Worm (Caenorhabditis elegans) whole organism, young adult: Measurements from ENCODE around the gene doxa-1.

Experiments used
- B0019.2 ChIP-seq: fragments of 200-800 bp; sonication (Bioruptor generic); conservative IDR thresholded peaks from 2 replicates; pipeline ENCODE4 v1.3.6; 2022; ENCODE audit warnings: missing genetic modification reagents, missing genetic modification characterization, missing compliant biosample characterization
- B0035.1 ChIP-seq: sonication (generic microtip); optimal IDR thresholded peaks from 2 replicates; lab custom pipeline; 2016; ENCODE audit warnings: missing genetic modification characterization, mild to moderate bottlenecking, missing compliant biosample characterization, missing genotype, missing genetic modification reagents
- B0336.3 ChIP-seq: fragments of 200-800 bp; sonication (Bioruptor generic); IDR thresholded peaks from 2 replicates; pipeline ENCODE4 v1.3.6; 2022; ENCODE audit warnings: missing genetic modification characterization, missing compliant biosample characterization
- C06A6.2 ChIP-seq: fragments of 200-800 bp; sonication (Bioruptor generic); conservative IDR thresholded peaks from 2 replicates; pipeline ENCODE4 v1.3.6; 2022; ENCODE audit warnings: missing genetic modification characterization, missing compliant biosample characterization
- D2030.7 ChIP-seq: fragments of 200-800 bp; sonication (Bioruptor generic); IDR thresholded peaks from 2 replicates; pipeline ENCODE4 v1.3.6; 2022; ENCODE audit warnings: missing genetic modification reagents, missing genetic modification characterization, missing compliant biosample characterization
- F37B4.10 ChIP-seq: fragments of 200-800 bp; sonication (Bioruptor generic); IDR thresholded peaks from 2 replicates; pipeline ENCODE4 v1.3.6; 2022; ENCODE audit warnings: missing genetic modification characterization, missing compliant biosample characterization
- F57A8.1 ChIP-seq: fragments of 200-800 bp; sonication (Bioruptor generic); optimal IDR thresholded peaks from 2 replicates; lab custom pipeline; 2018; ENCODE audit warnings: mild to moderate bottlenecking, missing genetic modification characterization, moderate library complexity, missing compliant biosample characterization
- Y53G8AR.9 ChIP-seq: fragments of 200-800 bp; sonication (Bioruptor generic); conservative IDR thresholded peaks from 2 replicates; pipeline ENCODE4 v1.3.6; 2022; ENCODE audit warnings: missing genetic modification reagents, missing genetic modification characterization, missing compliant biosample characterization
- Y95B8A.8 ChIP-seq: fragments of 200-800 bp; sonication (Bioruptor generic); IDR thresholded peaks from 2 replicates; pipeline ENCODE4 v1.3.6; 2022; ENCODE audit warnings: missing genetic modification reagents, missing genetic modification characterization, missing compliant biosample characterization
- ZK185.1 ChIP-seq: sonication (generic microtip); optimal IDR thresholded peaks from 2 replicates; lab custom pipeline; 2016; ENCODE audit warnings: mild to moderate bottlenecking, missing genetic modification characterization, missing compliant biosample characterization; ENCODE audit not compliant: poor library complexity, severe bottlenecking
- attf-3 ChIP-seq: fragments of 200-800 bp; sonication (Bioruptor generic); conservative IDR thresholded peaks from 2 replicates; pipeline ENCODE4 v1.3.6; 2022; ENCODE audit warnings: missing genetic modification reagents, missing genetic modification characterization, missing compliant biosample characterization
- bed-2 ChIP-seq: fragments of 200-800 bp; sonication (Bioruptor generic); IDR thresholded peaks from 2 replicates; pipeline ENCODE4 v1.3.6; 2022; ENCODE audit warnings: missing genetic modification reagents, missing genetic modification characterization, missing compliant biosample characterization
- cebp-2 ChIP-seq: fragments of 200-800 bp; sonication (Bioruptor generic); IDR thresholded peaks from 2 replicates; pipeline ENCODE4 v1.3.6; 2022; ENCODE audit warnings: missing genetic modification characterization, missing compliant biosample characterization
- ceh-58 ChIP-seq: fragments of 200-800 bp; sonication (Bioruptor generic); IDR thresholded peaks from 2 replicates; pipeline ENCODE4 v1.3.6; 2022; ENCODE audit warnings: missing genetic modification characterization, missing compliant biosample characterization
- ceh-91 ChIP-seq: fragments of 200-800 bp; sonication (Bioruptor generic); IDR thresholded peaks from 2 replicates; pipeline ENCODE4 v1.3.6; 2022; ENCODE audit warnings: missing genetic modification reagents, missing genetic modification characterization, missing compliant biosample characterization
- die-1 ChIP-seq: sonication (generic microtip); optimal IDR thresholded peaks from 2 replicates; lab custom pipeline; 2016; ENCODE audit warnings: missing genotype, mild to moderate bottlenecking, missing genetic modification characterization, missing compliant biosample characterization
- dox-1 ChIP-seq: fragments of 200-800 bp; sonication (Bioruptor generic); IDR thresholded peaks from 2 replicates; pipeline ENCODE4 v1.3.6; 2022; ENCODE audit warnings: missing genetic modification reagents, missing genetic modification characterization, missing compliant biosample characterization
- dpl-1 ChIP-seq: fragments of 150-350 bp; optimal IDR thresholded peaks from 2 replicates; lab custom pipeline; 2014; ENCODE audit warnings: missing biosample characterization, missing genetic modification reagents, missing genetic modification characterization
- efl-1 ChIP-seq: fragments of 150-350 bp; optimal IDR thresholded peaks from 2 replicates; lab custom pipeline; 2014; ENCODE audit warnings: missing biosample characterization, missing genetic modification reagents, missing genetic modification characterization
- egl-18 ChIP-seq: fragments of 200-800 bp; sonication (Bioruptor generic); IDR thresholded peaks from 2 replicates; pipeline ENCODE4 v1.3.6; 2022; ENCODE audit warnings: missing genetic modification reagents, missing genetic modification characterization, missing compliant biosample characterization
- egrh-3 ChIP-seq: fragments of 200-800 bp; sonication (Bioruptor generic); IDR thresholded peaks from 2 replicates; pipeline ENCODE4 v1.3.6; 2022; ENCODE audit warnings: missing genetic modification reagents, missing genetic modification characterization, missing compliant biosample characterization
- fkh-3 ChIP-seq: sonication (generic microtip); optimal IDR thresholded peaks from 2 replicates; lab custom pipeline; 2016; ENCODE audit warnings: mild to moderate bottlenecking, missing genetic modification characterization, missing compliant biosample characterization
- him-1 ChIP-seq: sonication (generic microtip); optimal IDR thresholded peaks from 2 replicates; lab custom pipeline; 2016; ENCODE audit warnings: missing genotype, missing genetic modification reagents, missing genetic modification characterization, missing compliant biosample characterization
- hlh-26 ChIP-seq: fragments of 200-800 bp; sonication (Bioruptor generic); conservative IDR thresholded peaks from 2 replicates; pipeline ENCODE4 v1.3.6; 2022; ENCODE audit warnings: missing genetic modification reagents, missing genetic modification characterization, missing compliant biosample characterization
- let-526 ChIP-seq: fragments of 200-800 bp; sonication (Bioruptor generic); IDR thresholded peaks from 2 replicates; pipeline ENCODE4 v1.3.6; 2022; ENCODE audit warnings: missing genetic modification reagents, missing genetic modification characterization, missing compliant biosample characterization
- let-607 ChIP-seq, 2 experiments: fragments of 200-800 bp in 1 of 2; sonication (Bioruptor generic) in 1 of 2; sonication (generic microtip) in 1 of 2; optimal IDR thresholded peaks; 2 replicates each; lab custom pipeline; 2016 to 2018; ENCODE audit warnings: mild to moderate bottlenecking in 2 of 2, missing compliant biosample characterization in 2 of 2, missing genetic modification characterization in 2 of 2, moderate library complexity in 2 of 2, missing genotype in 1 of 2
- lin-35 ChIP-seq, 3 experiments: fragments of 150-350 bp in 2 of 3; sonication (generic microtip) in 1 of 3; optimal IDR thresholded peaks; 2 replicates each; lab custom pipeline; 2014 to 2018; ENCODE audit warnings: missing biosample characterization in 3 of 3, missing genetic modification characterization in 3 of 3, missing genetic modification reagents in 3 of 3
- lir-1 ChIP-seq: fragments of 200-800 bp; sonication (Bioruptor generic); conservative IDR thresholded peaks from 2 replicates; pipeline ENCODE4 v1.3.6; 2022; ENCODE audit warnings: missing genetic modification reagents, missing genetic modification characterization, missing compliant biosample characterization
- lsl-1 ChIP-seq: fragments of 200-800 bp; sonication (Bioruptor generic); optimal IDR thresholded peaks from 2 replicates; lab custom pipeline; 2018; ENCODE audit warnings: mild to moderate bottlenecking, missing genetic modification characterization, moderate library complexity, missing compliant biosample characterization
- madf-3 ChIP-seq: fragments of 200-800 bp; sonication (Bioruptor generic); IDR thresholded peaks from 2 replicates; pipeline ENCODE4 v1.3.6; 2022; ENCODE audit warnings: missing genetic modification reagents, missing genetic modification characterization, missing compliant biosample characterization
- mcd-1 ChIP-seq: fragments of 200-800 bp; sonication (Bioruptor generic); IDR thresholded peaks from 2 replicates; pipeline ENCODE4 v1.3.6; 2022; ENCODE audit warnings: missing genetic modification reagents, missing genetic modification characterization, missing compliant biosample characterization
- mel-28 ChIP-seq: sonication (generic microtip); optimal IDR thresholded peaks from 2 replicates; lab custom pipeline; 2016; ENCODE audit warnings: borderline replicate concordance, mild to moderate bottlenecking, missing genetic modification characterization, missing compliant biosample characterization
- mes-4 ChIP-seq: sonication (generic microtip); optimal IDR thresholded peaks from 2 replicates; lab custom pipeline; 2016; ENCODE audit warnings: missing genotype, missing genetic modification characterization, missing compliant biosample characterization
- nfya-2 ChIP-seq: fragments of 200-800 bp; sonication (Bioruptor generic); IDR thresholded peaks from 2 replicates; pipeline ENCODE4 v1.3.6; 2022; ENCODE audit warnings: missing genetic modification reagents, missing genetic modification characterization, missing compliant biosample characterization
- nhr-27 ChIP-seq: fragments of 200-800 bp; sonication (Bioruptor generic); optimal IDR thresholded peaks from 2 replicates; lab custom pipeline; 2018; ENCODE audit warnings: mild to moderate bottlenecking, missing genetic modification characterization, moderate library complexity, missing compliant biosample characterization
- pha-4 ChIP-seq: fragments of 150-350 bp; sonication (generic microtip); optimal IDR thresholded peaks from 2 replicates; lab custom pipeline; 2014; ENCODE audit warnings: missing biosample characterization, missing genetic modification reagents, missing genetic modification characterization
- rpc-1 ChIP-seq, 2 experiments: fragments of 150-350 bp in 1 of 2; sonication (generic microtip) in 1 of 2; optimal IDR thresholded peaks; 2 replicates each; lab custom pipeline; 2014 to 2018; ENCODE audit warnings: missing biosample characterization in 1 of 2, missing genetic modification characterization in 1 of 2, missing genetic modification reagents in 1 of 2, missing genotype in 1 of 2
- somi-1 ChIP-seq: fragments of 200-800 bp; sonication (Bioruptor generic); optimal IDR thresholded peaks from 2 replicates; lab custom pipeline; 2018; ENCODE audit warnings: mild to moderate bottlenecking, missing genetic modification characterization, missing compliant biosample characterization
- sptf-2 ChIP-seq: fragments of 200-800 bp; sonication (Bioruptor generic); optimal IDR thresholded peaks from 2 replicates; lab custom pipeline; 2018; ENCODE audit warnings: mild to moderate bottlenecking, missing genetic modification characterization, missing compliant biosample characterization
- tlf-1 ChIP-seq: fragments of 200-800 bp; sonication (Bioruptor generic); optimal IDR thresholded peaks from 2 replicates; lab custom pipeline; 2018; ENCODE audit warnings: mild to moderate bottlenecking, missing genetic modification characterization, missing compliant biosample characterization
- xnd-1 ChIP-seq: sonication (generic microtip); optimal IDR thresholded peaks from 2 replicates; lab custom pipeline; 2016; ENCODE audit warnings: missing genotype, missing genetic modification reagents, missing genetic modification characterization, missing compliant biosample characterization
- ztf-3 ChIP-seq: fragments of 200-800 bp; sonication (Bioruptor generic); optimal IDR thresholded peaks from 2 replicates; lab custom pipeline; 2018; ENCODE audit warnings: mild to moderate bottlenecking, missing genetic modification characterization, missing compliant biosample characterization
- ztf-6 ChIP-seq: fragments of 200-800 bp; sonication (Bioruptor generic); IDR thresholded peaks from 2 replicates; pipeline ENCODE4 v1.3.6; 2022; ENCODE audit warnings: missing genetic modification reagents, missing genetic modification characterization, missing compliant biosample characterization

Gene doxa-1

ce11 chrIII:8621982-8622381 lies 41.1 kb downstream of the doxa-1 start:
- TF ChIP-seq egrh-3 (no peak), fkh-3 (no peak), C06A6.2 (no peak), ceh-58 (GFP tag; lab: Robert Waterston, UW) (no peak), ceh-91 (no peak), sptf-2 (GFP tag; lab: Kevin White, UChicago) (no peak), efl-1 (GFP tag; lab: Kevin White, UChicago) (no peak), Y95B8A.8 (no peak), xnd-1 (tag; lab: Kevin White, UChicago) (no peak), B0019.2 (no peak), mel-28 (no peak)

- TF ChIP-seq ztf-3 (GFP tag; lab: Kevin White, UChicago) (no peak), nhr-27 (tag; lab: Kevin White, UChicago) (no peak), nfya-2 (GFP tag; lab: Robert Waterston, UW) (no peak), C06A6.2 (no peak), efl-1 (GFP tag; lab: Kevin White, UChicago) (no peak), let-607 (tag; optimal IDR thresholded peaks at IDR 0.05; lab: Kevin White, UChicago) (no peak), tlf-1 (GFP tag; lab: Kevin White, UChicago) (no peak), cebp-2 (GFP tag; lab: Robert Waterston, UW) (no peak), ZK185.1 (tag; lab: Kevin White, UChicago) (no peak), ztf-6 (GFP tag; lab: Robert Waterston, UW) (no peak), F57A8.1 (GFP tag; lab: Kevin White, UChicago) (no peak), dox-1 (GFP tag; lab: Robert Waterston, UW) (no peak), madf-3 (GFP tag; lab: Robert Waterston, UW) (no peak), F37B4.10 (no peak), him-1 (tag; lab: Kevin White, UChicago) (no peak), Y53G8AR.9 (no peak), let-526 (GFP tag; lab: Robert Waterston, UW) (no peak), die-1 (tag; lab: Kevin White, UChicago) (no peak), rpc-1 (optimal IDR thresholded peaks at IDR 0.05; lab: Kevin White, UChicago) (no peak), rpc-1 (tag; optimal IDR thresholded peaks at IDR 0.05; lab: Kevin White, UChicago) (no peak)
Observed at ce11 chrIII:8622435-8622834, 41.5 kb downstream of the doxa-1 start, which contains the start of gene ceh-16. ceh-16 (plus strand) TSS chrIII:8622735.

- no peak for TF ChIP-seq pha-4 (tag; lab: Kevin White, UChicago)
- no peak for TF ChIP-seq him-1 (tag; lab: Kevin White, UChicago)
- no peak for TF ChIP-seq mes-4
- TF ChIP-seq lir-1 (GFP tag; lab: Robert Waterston, UW) = no peak
- TF ChIP-seq egl-18 (GFP tag; lab: Robert Waterston, UW) = no peak
Observed at ce11 chrIII:8625125-8625524, 44.2 kb downstream of the doxa-1 start.

ce11 chrIII:8628405-8628982 lies 47.6 kb downstream of the doxa-1 start, which contains the start of the genes polk-1 and gpr-1:
polk-1 (minus strand) TSS chrIII:8628590.
gpr-1 (plus strand) TSS chrIII:8628932.
- TF ChIP-seq mes-4 = no peak
- TF ChIP-seq hlh-26 (GFP tag; lab: Robert Waterston, UW) = no peak
- TF ChIP-seq ztf-6 (GFP tag; lab: Robert Waterston, UW) = no peak
- peak; percentile 61 for TF ChIP-seq lsl-1 (GFP tag; lab: Kevin White, UChicago)
- TF ChIP-seq attf-3 = peak; percentile 53; the same call in 1 of the 2 replicates
- TF ChIP-seq xnd-1 (tag; lab: Kevin White, UChicago) = peak; percentile 70
- no peak for TF ChIP-seq B0019.2
- no peak for TF ChIP-seq B0336.3 (GFP tag; lab: Robert Waterston, UW)
- TF ChIP-seq dpl-1 (GFP tag; lab: Kevin White, UChicago) = peak; percentile 60
- TF ChIP-seq bed-2 (GFP tag; lab: Robert Waterston, UW) = no peak
- no peak for TF ChIP-seq somi-1 (GFP tag; lab: Kevin White, UChicago)
- peak; percentile 81 for TF ChIP-seq madf-3 (GFP tag; lab: Robert Waterston, UW)
- peak; percentile 76 for TF ChIP-seq D2030.7
- peak; percentile 57 for TF ChIP-seq mcd-1 (GFP tag; lab: Robert Waterston, UW)
- peak; percentile 89 for TF ChIP-seq efl-1 (GFP tag; lab: Kevin White, UChicago)
- TF ChIP-seq lin-35 (GFP tag; optimal IDR thresholded peaks at IDR 0.05; lab: Kevin White, UChicago) = peak in 1 of 3 experiments; percentile 65
- no peak for TF ChIP-seq fkh-3
- TF ChIP-seq B0035.1 (tag; lab: Kevin White, UChicago) = no peak
